Worm (Caenorhabditis elegans) whole organism, L1 larva: ENCODE measurements around the gene F21C10.18.

Source experiments
- C04F5.9 ChIP-seq: sonication (generic microtip); optimal IDR thresholded peaks from 2 replicates; lab custom pipeline; 2016; ENCODE audit warnings: missing genetic modification characterization, missing compliant biosample characterization
- C34B4.2 ChIP-seq: sonication (generic microtip); optimal IDR thresholded peaks from 2 replicates; lab custom pipeline; 2017; ENCODE audit warnings: mild to moderate bottlenecking, missing genetic modification characterization, missing compliant biosample characterization
- F16B12.6 ChIP-seq: fragments of 150-350 bp; optimal IDR thresholded peaks from 2 replicates; lab custom pipeline; 2014; ENCODE audit warnings: missing biosample characterization, missing genetic modification characterization
- alr-1 ChIP-seq: fragments of 200-800 bp; sonication (Bioruptor generic); optimal IDR thresholded peaks from 2 replicates; lab custom pipeline; 2018; ENCODE audit warnings: borderline replicate concordance, mild to moderate bottlenecking, missing genetic modification characterization, missing compliant biosample characterization
- ama-1 ChIP-seq: fragments of 150-350 bp; optimal IDR thresholded peaks from 2 replicates; lab custom pipeline; 2014
- ceh-8 ChIP-seq: fragments of 200-800 bp; sonication (Bioruptor generic); optimal IDR thresholded peaks from 2 replicates; lab custom pipeline; 2018; ENCODE audit warnings: mild to moderate bottlenecking, missing genetic modification characterization, moderate library complexity, missing compliant biosample characterization
- ceh-88 ChIP-seq: fragments of 200-800 bp; sonication (Bioruptor generic); IDR thresholded peaks from 2 replicates; pipeline ENCODE4 v1.3.6; 2022; ENCODE audit warnings: missing genetic modification characterization, missing compliant biosample characterization
- dsc-1 ChIP-seq: sonication (generic microtip); optimal IDR thresholded peaks from 2 replicates; lab custom pipeline; 2016; ENCODE audit warnings: mild to moderate bottlenecking, missing genetic modification characterization, missing compliant biosample characterization
- efl-3 ChIP-seq: fragments of 200-800 bp; sonication (Bioruptor generic); optimal IDR thresholded peaks from 2 replicates; lab custom pipeline; 2018; ENCODE audit warnings: mild to moderate bottlenecking, missing genetic modification characterization, missing compliant biosample characterization
- elt-3 ChIP-seq, 6 experiments: fragments of 150-350 bp in 1 of 6; sonication (generic microtip); optimal IDR thresholded peaks; 2 replicates each; lab custom pipeline; 2017 to 2018; ENCODE audit warnings: missing biosample characterization in 6 of 6, missing genetic modification characterization in 6 of 6, inconsistent platforms in 1 of 6
- fkh-10 ChIP-seq: sonication (generic microtip); optimal IDR thresholded peaks from 2 replicates; lab custom pipeline; 2017; ENCODE audit warnings: missing biosample characterization, missing genetic modification reagents, missing genetic modification characterization
- fkh-8 ChIP-seq: sonication (generic microtip); optimal IDR thresholded peaks from 2 replicates; lab custom pipeline; 2016; ENCODE audit warnings: mild to moderate bottlenecking, missing genetic modification characterization, missing compliant biosample characterization
- grh-1 ChIP-seq: fragments of 200-800 bp; sonication (Bioruptor generic); IDR thresholded peaks from 2 replicates; pipeline ENCODE4 v1.3.6; 2022; ENCODE audit warnings: missing genetic modification reagents, missing genetic modification characterization, missing compliant biosample characterization
- isw-1 ChIP-seq: fragments of 200-800 bp; sonication (Bioruptor generic); IDR thresholded peaks from 2 replicates; pipeline ENCODE4 v1.3.6; 2022; ENCODE audit warnings: missing genetic modification characterization, missing compliant biosample characterization
- jun-1 ChIP-seq: fragments of 150-350 bp; optimal IDR thresholded peaks from 2 replicates; lab custom pipeline; 2014; ENCODE audit warnings: missing biosample characterization, missing genetic modification reagents, missing genetic modification characterization
- lin-35 ChIP-seq, 2 experiments: fragments of 150-350 bp; optimal IDR thresholded peaks; 2 replicates each; lab custom pipeline; 2014; ENCODE audit warnings: missing biosample characterization in 2 of 2, missing genetic modification characterization in 2 of 2, missing genetic modification reagents in 2 of 2
- lin-39 ChIP-seq: fragments of 150-350 bp; optimal IDR thresholded peaks from 2 replicates; lab custom pipeline; 2014; ENCODE audit warnings: missing biosample characterization, missing genetic modification reagents, missing genetic modification characterization
- lir-3 ChIP-seq: sonication (generic microtip); optimal IDR thresholded peaks from 2 replicates; lab custom pipeline; 2016; ENCODE audit warnings: mild to moderate bottlenecking, missing genetic modification characterization, moderate library complexity, missing compliant biosample characterization; ENCODE audit not compliant: poor library complexity
- mdl-1 ChIP-seq, 2 experiments: fragments of 150-350 bp; optimal IDR thresholded peaks; 2 replicates each; lab custom pipeline; 2014 to 2017; ENCODE audit warnings: missing biosample characterization in 2 of 2, missing genetic modification characterization in 2 of 2, inconsistent platforms in 1 of 2
- mef-2 ChIP-seq: fragments of 150-350 bp; optimal IDR thresholded peaks from 2 replicates; lab custom pipeline; 2014; ENCODE audit warnings: missing biosample characterization, missing genetic modification characterization
- mep-1 ChIP-seq: fragments of 150-350 bp; optimal IDR thresholded peaks from 2 replicates; lab custom pipeline; 2014; ENCODE audit warnings: missing biosample characterization, missing genetic modification characterization
- nhr-12 ChIP-seq: sonication (generic microtip); optimal IDR thresholded peaks from 2 replicates; lab custom pipeline; 2017; ENCODE audit warnings: missing biosample characterization, missing genetic modification characterization
- nhr-19 ChIP-seq: fragments of 200-800 bp; sonication (Bioruptor generic); conservative IDR thresholded peaks from 2 replicates; pipeline ENCODE4 v1.3.6; 2022; ENCODE audit warnings: missing genetic modification characterization, missing compliant biosample characterization
- nhr-20 ChIP-seq: sonication (generic microtip); optimal IDR thresholded peaks from 2 replicates; lab custom pipeline; 2016; ENCODE audit warnings: mild to moderate bottlenecking, missing genetic modification characterization, missing compliant biosample characterization
- nhr-28 ChIP-seq: fragments of 150-350 bp; optimal IDR thresholded peaks from 2 replicates; lab custom pipeline; 2014; ENCODE audit warnings: missing biosample characterization, missing genetic modification characterization
- nhr-47 ChIP-seq: sonication (generic microtip); optimal IDR thresholded peaks from 2 replicates; lab custom pipeline; 2016; ENCODE audit warnings: mild to moderate bottlenecking, missing genetic modification characterization, moderate library complexity, missing compliant biosample characterization
- nhr-71 ChIP-seq: sonication (generic microtip); optimal IDR thresholded peaks from 2 replicates; lab custom pipeline; 2016; ENCODE audit warnings: mild to moderate bottlenecking, missing genetic modification characterization, moderate library complexity, missing compliant biosample characterization
- nhr-85 ChIP-seq: sonication (generic microtip); peaks from one replicate; lab custom pipeline; 2016; ENCODE audit warnings: missing genetic modification characterization, inconsistent platforms, missing compliant biosample characterization
- nhr-90 ChIP-seq: sonication (generic microtip); optimal IDR thresholded peaks from 2 replicates; lab custom pipeline; 2016; ENCODE audit warnings: mild to moderate bottlenecking, missing genetic modification characterization, missing compliant biosample characterization; ENCODE audit not compliant: poor library complexity
- pag-3 ChIP-seq: sonication (generic microtip); optimal IDR thresholded peaks from 2 replicates; lab custom pipeline; 2017; ENCODE audit warnings: missing genetic modification characterization, mild to moderate bottlenecking, missing compliant biosample characterization, antibody characterized with exemption, borderline replicate concordance; ENCODE audit not compliant: insufficient read depth
- pqm-1 ChIP-seq: sonication (generic microtip); optimal IDR thresholded peaks from 3 replicates; lab custom pipeline; 2017; ENCODE audit warnings: missing biosample characterization, missing genetic modification characterization
- rnt-1 ChIP-seq: sonication (generic microtip); optimal IDR thresholded peaks from 2 replicates; lab custom pipeline; 2016; ENCODE audit warnings: mild to moderate bottlenecking, missing genetic modification characterization, moderate library complexity, missing compliant biosample characterization
- skn-1 ChIP-seq: fragments of 150-350 bp; optimal IDR thresholded peaks from 2 replicates; lab custom pipeline; 2014; ENCODE audit warnings: missing biosample characterization, missing genetic modification characterization
- snu-23 ChIP-seq: sonication (generic microtip); optimal IDR thresholded peaks from 2 replicates; lab custom pipeline; 2016; ENCODE audit warnings: missing genetic modification characterization, missing compliant biosample characterization
- tbx-2 ChIP-seq: sonication (generic microtip); optimal IDR thresholded peaks from 2 replicates; lab custom pipeline; 2016; ENCODE audit warnings: missing genetic modification characterization, missing compliant biosample characterization
- unc-130 ChIP-seq: fragments of 150-350 bp; optimal IDR thresholded peaks from 2 replicates; lab custom pipeline; 2017; ENCODE audit warnings: missing biosample characterization, missing genetic modification characterization, inconsistent platforms
- unc-30 ChIP-seq: sonication (generic microtip); optimal IDR thresholded peaks from 2 replicates; lab custom pipeline; 2017; ENCODE audit warnings: missing biosample characterization, missing genetic modification characterization
- unc-62 ChIP-seq: fragments of 150-350 bp; optimal IDR thresholded peaks from 2 replicates; lab custom pipeline; 2014; ENCODE audit warnings: missing biosample characterization, missing genetic modification reagents, missing genetic modification characterization
- unc-98 ChIP-seq: fragments of 200-800 bp; sonication (Bioruptor generic); IDR thresholded peaks from 2 replicates; pipeline ENCODE4 v1.3.6; 2022; ENCODE audit warnings: missing genetic modification characterization, missing compliant biosample characterization
- vab-15 ChIP-seq: sonication (generic microtip); optimal IDR thresholded peaks from 2 replicates; lab custom pipeline; 2017; ENCODE audit warnings: missing genotype, mild to moderate bottlenecking, missing genetic modification characterization, missing compliant biosample characterization
- zag-1 ChIP-seq: fragments of 150-350 bp; optimal IDR thresholded peaks from 2 replicates; lab custom pipeline; 2014; ENCODE audit warnings: missing biosample characterization, missing genetic modification characterization
- ztf-11 ChIP-seq, 2 experiments: sonication (generic microtip); optimal IDR thresholded peaks; 2 replicates each; lab custom pipeline; 2016 to 2017; ENCODE audit warnings: missing genetic modification characterization in 2 of 2, missing biosample characterization in 1 of 2, missing compliant biosample characterization in 1 of 2
- ztf-4 ChIP-seq: fragments of 150-350 bp; optimal IDR thresholded peaks from 2 replicates; lab custom pipeline; 2014; ENCODE audit warnings: missing biosample characterization, missing genetic modification characterization

The F21C10.18 gene

ce11 chrV:9084252-9084651 lies 24.1 kb upstream of the F21C10.18 start (continued):
- TF ChIP-seq ceh-8 (GFP tag; lab: Kevin White, UChicago) (no peak), nhr-12 (no peak), isw-1 (GFP tag; lab: Robert Waterston, UW) (no peak), nhr-20 (tag; lab: Kevin White, UChicago) (peak; percentile 39), lin-35 (GFP tag; optimal IDR thresholded peaks at IDR 0.05; lab: Kevin White, UChicago) (peak in 1 of 2 experiments; percentile 24), unc-130 (no peak), fkh-8 (tag; lab: Kevin White, UChicago) (no peak), lin-39 (tag; lab: Kevin White, UChicago) (no peak), efl-3 (GFP tag; lab: Kevin White, UChicago) (no peak), lir-3 (tag; lab: Kevin White, UChicago) (no peak), rnt-1 (tag; lab: Kevin White, UChicago) (no peak), nhr-19 (0 out of 2 replicates have a peak, but pooled peaks have one; percentile 23), nhr-71 (tag; lab: Kevin White, UChicago) (peak; percentile 32), vab-15 (tag; lab: Kevin White, UChicago) (no peak), mdl-1 (tag; optimal IDR thresholded peaks at IDR 0.05; lab: Kevin White, UChicago) (no peak), tbx-2 (tag; lab: Kevin White, UChicago) (peak; percentile 27), unc-98 (GFP tag; lab: Robert Waterston, UW) (no peak), nhr-90 (tag; lab: Kevin White, UChicago) (no peak), nhr-47 (tag; lab: Kevin White, UChicago) (no peak), jun-1 (tag; lab: Kevin White, UChicago) (no peak), ama-1 (lab: Kevin White, UChicago) (no peak), mef-2 (tag; lab: Kevin White, UChicago) (no peak), F16B12.6 (tag; lab: Kevin White, UChicago) (no peak), mep-1 (tag; lab: Kevin White, UChicago) (no peak), ztf-11 (tag; optimal IDR thresholded peaks at IDR 0.05; lab: Kevin White, UChicago) (no peak), pag-3 (tag; lab: Kevin White, UChicago) (no peak), grh-1 (GFP tag; lab: Robert Waterston, UW) (peak; percentile 53), unc-62 (no peak), pqm-1 (tag; lab: Kevin White, UChicago) (no peak), fkh-10 (GFP tag; lab: Kevin White, UChicago) (no peak), nhr-28 (tag; lab: Kevin White, UChicago) (no peak), dsc-1 (tag; lab: Kevin White, UChicago) (no peak), C04F5.9 (tag; lab: Kevin White, UChicago) (no peak), ceh-88 (GFP tag; lab: Robert Waterston, UW) (no peak), alr-1 (tag; lab: Kevin White, UChicago) (no peak)

ce11 chrV:9085845-9086244 lies 22.5 kb upstream of the F21C10.18 start:
- no peak for TF ChIP-seq nhr-19
- no peak for TF ChIP-seq skn-1 (tag; lab: Kevin White, UChicago)
- no peak for TF ChIP-seq zag-1 (tag; lab: Kevin White, UChicago)
- TF ChIP-seq efl-3 (GFP tag; lab: Kevin White, UChicago): no peak
- peak; percentile 82 for TF ChIP-seq nhr-85 (tag; lab: Kevin White, UChicago)
- no peak for TF ChIP-seq nhr-47 (tag; lab: Kevin White, UChicago)
- no peak for TF ChIP-seq unc-30 (tag; lab: Kevin White, UChicago)
- TF ChIP-seq C34B4.2 (tag; lab: Kevin White, UChicago): no peak
- peak; percentile 26 for TF ChIP-seq mep-1 (tag; lab: Kevin White, UChicago)
- peak in 1 of 2 experiments; percentile 13 for TF ChIP-seq lin-35 (GFP tag; optimal IDR thresholded peaks at IDR 0.05; lab: Kevin White, UChicago)
- TF ChIP-seq snu-23: no peak
- TF ChIP-seq F16B12.6 (tag; lab: Kevin White, UChicago): no peak
- peak in 2 of 6 experiments; percentile 24 to 28 for TF ChIP-seq elt-3 (tag; optimal IDR thresholded peaks at IDR 0.05; lab: Kevin White, UChicago)
- no peak for TF ChIP-seq ztf-4 (tag; lab: Kevin White, UChicago)
- TF ChIP-seq pqm-1 (tag; lab: Kevin White, UChicago): no peak
- TF ChIP-seq, all 84 proteins: peak for 4
